Worm (Caenorhabditis elegans) whole organism, young adult: ENCODE data around the gene Y36E3A.2.
A peak's percentile ranks its signal among the peaks of the same experiment; 100 is the strongest.

ENCODE experiments used
- B0019.2 ChIP-seq: fragments of 200-800 bp; sonication (Bioruptor generic); conservative IDR thresholded peaks from 2 replicates; pipeline ENCODE4 v1.3.6; 2022; ENCODE audit warnings: missing genetic modification reagents, missing genetic modification characterization, missing compliant biosample characterization
- C17E4.6 ChIP-seq: fragments of 200-800 bp; sonication (Bioruptor generic); IDR thresholded peaks from 2 replicates; pipeline ENCODE4 v1.3.6; 2022; ENCODE audit warnings: missing genetic modification reagents, missing genetic modification characterization, missing compliant biosample characterization
- D2030.7 ChIP-seq: fragments of 200-800 bp; sonication (Bioruptor generic); IDR thresholded peaks from 2 replicates; pipeline ENCODE4 v1.3.6; 2022; ENCODE audit warnings: missing genetic modification reagents, missing genetic modification characterization, missing compliant biosample characterization
- F22D6.2 ChIP-seq: sonication (generic microtip); optimal IDR thresholded peaks from 2 replicates; lab custom pipeline; 2016; ENCODE audit warnings: mild to moderate bottlenecking, missing genetic modification characterization, missing compliant biosample characterization
- F23B12.7 ChIP-seq: sonication (generic microtip); optimal IDR thresholded peaks from 2 replicates; lab custom pipeline; 2017; ENCODE audit warnings: missing genetic modification characterization, mild to moderate bottlenecking, missing compliant biosample characterization, antibody characterized with exemption, moderate library complexity; ENCODE audit not compliant: insufficient read depth
- F49E8.2 ChIP-seq: sonication (generic microtip); optimal IDR thresholded peaks from 3 replicates; lab custom pipeline; 2017; ENCODE audit warnings: missing genetic modification characterization, mild to moderate bottlenecking, missing compliant biosample characterization, antibody characterized with exemption, moderate library complexity; ENCODE audit not compliant: insufficient read depth
- F57C9.4 ChIP-seq: sonication (generic microtip); optimal IDR thresholded peaks from 2 replicates; lab custom pipeline; 2017; ENCODE audit warnings: mild to moderate bottlenecking, missing genetic modification characterization, missing compliant biosample characterization
- K11D2.4 ChIP-seq: fragments of 200-800 bp; sonication (Bioruptor generic); IDR thresholded peaks from 2 replicates; pipeline ENCODE4 v1.3.6; 2022; ENCODE audit warnings: missing genetic modification reagents, missing genetic modification characterization, missing compliant biosample characterization
- Y95B8A.8 ChIP-seq: fragments of 200-800 bp; sonication (Bioruptor generic); IDR thresholded peaks from 2 replicates; pipeline ENCODE4 v1.3.6; 2022; ENCODE audit warnings: missing genetic modification reagents, missing genetic modification characterization, missing compliant biosample characterization
- akir-1 ChIP-seq: fragments of 200-800 bp; sonication (Bioruptor generic); optimal IDR thresholded peaks from 2 replicates; lab custom pipeline; 2018; ENCODE audit warnings: mild to moderate bottlenecking, missing genetic modification characterization, moderate library complexity, missing compliant biosample characterization
- aptf-2 ChIP-seq: fragments of 200-800 bp; sonication (Bioruptor generic); conservative IDR thresholded peaks from 2 replicates; pipeline ENCODE4 v1.3.6; 2022; ENCODE audit warnings: missing genetic modification reagents, missing genetic modification characterization, missing compliant biosample characterization
- bed-2 ChIP-seq: fragments of 200-800 bp; sonication (Bioruptor generic); IDR thresholded peaks from 2 replicates; pipeline ENCODE4 v1.3.6; 2022; ENCODE audit warnings: missing genetic modification reagents, missing genetic modification characterization, missing compliant biosample characterization
- ceh-100 ChIP-seq: fragments of 200-800 bp; sonication (Bioruptor generic); IDR thresholded peaks from 2 replicates; pipeline ENCODE4 v1.3.6; 2022; ENCODE audit warnings: missing genetic modification reagents, missing genetic modification characterization, missing compliant biosample characterization
- efl-1 ChIP-seq: fragments of 150-350 bp; optimal IDR thresholded peaks from 2 replicates; lab custom pipeline; 2014; ENCODE audit warnings: missing biosample characterization, missing genetic modification reagents, missing genetic modification characterization
- ekl-4 ChIP-seq: fragments of 200-800 bp; sonication (Bioruptor generic); IDR thresholded peaks from 2 replicates; pipeline ENCODE4 v1.3.6; 2022; ENCODE audit warnings: missing genetic modification reagents, missing genetic modification characterization, missing compliant biosample characterization
- fkh-3 ChIP-seq: sonication (generic microtip); optimal IDR thresholded peaks from 2 replicates; lab custom pipeline; 2016; ENCODE audit warnings: mild to moderate bottlenecking, missing genetic modification characterization, missing compliant biosample characterization
- gei-17 ChIP-seq: fragments of 200-800 bp; sonication (Bioruptor generic); optimal IDR thresholded peaks from 2 replicates; lab custom pipeline; 2018; ENCODE audit warnings: mild to moderate bottlenecking, missing genetic modification characterization, missing compliant biosample characterization
- hlh-26 ChIP-seq: fragments of 200-800 bp; sonication (Bioruptor generic); conservative IDR thresholded peaks from 2 replicates; pipeline ENCODE4 v1.3.6; 2022; ENCODE audit warnings: missing genetic modification reagents, missing genetic modification characterization, missing compliant biosample characterization
- hrde-1 ChIP-seq: sonication (generic microtip); optimal IDR thresholded peaks from 2 replicates; lab custom pipeline; 2016; ENCODE audit warnings: missing genetic modification characterization, mild to moderate bottlenecking, missing compliant biosample characterization, moderate library complexity, missing genotype, missing genetic modification reagents, borderline replicate concordance
- hsf-1 ChIP-seq: fragments of 200-800 bp; sonication (Bioruptor generic); IDR thresholded peaks from 2 replicates; pipeline ENCODE4 v1.3.6; 2022; ENCODE audit warnings: missing genetic modification reagents, missing genetic modification characterization, missing compliant biosample characterization
- lag-1 ChIP-seq: fragments of 200-800 bp; sonication (Bioruptor generic); IDR thresholded peaks from 2 replicates; pipeline ENCODE4 v1.3.6; 2022; ENCODE audit warnings: missing genetic modification reagents, missing genetic modification characterization, missing compliant biosample characterization
- let-526 ChIP-seq: fragments of 200-800 bp; sonication (Bioruptor generic); IDR thresholded peaks from 2 replicates; pipeline ENCODE4 v1.3.6; 2022; ENCODE audit warnings: missing genetic modification reagents, missing genetic modification characterization, missing compliant biosample characterization
- let-607 ChIP-seq, 2 experiments: fragments of 200-800 bp in 1 of 2; sonication (Bioruptor generic) in 1 of 2; sonication (generic microtip) in 1 of 2; optimal IDR thresholded peaks; 2 replicates each; lab custom pipeline; 2016 to 2018; ENCODE audit warnings: mild to moderate bottlenecking in 2 of 2, missing compliant biosample characterization in 2 of 2, missing genetic modification characterization in 2 of 2, moderate library complexity in 2 of 2, missing genotype in 1 of 2
- lsl-1 ChIP-seq: fragments of 200-800 bp; sonication (Bioruptor generic); optimal IDR thresholded peaks from 2 replicates; lab custom pipeline; 2018; ENCODE audit warnings: mild to moderate bottlenecking, missing genetic modification characterization, moderate library complexity, missing compliant biosample characterization
- madf-10 ChIP-seq: sonication (generic microtip); optimal IDR thresholded peaks from 2 replicates; lab custom pipeline; 2016; ENCODE audit warnings: mild to moderate bottlenecking, missing genetic modification characterization, missing compliant biosample characterization
- madf-6 ChIP-seq: fragments of 200-800 bp; sonication (Bioruptor generic); IDR thresholded peaks from 2 replicates; pipeline ENCODE4 v1.3.6; 2022; ENCODE audit warnings: missing genetic modification reagents, missing genetic modification characterization, missing compliant biosample characterization
- mcd-1 ChIP-seq: fragments of 200-800 bp; sonication (Bioruptor generic); IDR thresholded peaks from 2 replicates; pipeline ENCODE4 v1.3.6; 2022; ENCODE audit warnings: missing genetic modification reagents, missing genetic modification characterization, missing compliant biosample characterization
- mel-28 ChIP-seq: sonication (generic microtip); optimal IDR thresholded peaks from 2 replicates; lab custom pipeline; 2016; ENCODE audit warnings: borderline replicate concordance, mild to moderate bottlenecking, missing genetic modification characterization, missing compliant biosample characterization
- mes-4 ChIP-seq: sonication (generic microtip); optimal IDR thresholded peaks from 2 replicates; lab custom pipeline; 2016; ENCODE audit warnings: missing genotype, missing genetic modification characterization, missing compliant biosample characterization
- nfya-1 ChIP-seq: sonication (generic microtip); optimal IDR thresholded peaks from 2 replicates; lab custom pipeline; 2017; ENCODE audit warnings: antibody characterized with exemption, missing compliant biosample characterization, missing genetic modification characterization, borderline replicate concordance; ENCODE audit not compliant: insufficient read depth
- nfya-2 ChIP-seq: fragments of 200-800 bp; sonication (Bioruptor generic); IDR thresholded peaks from 2 replicates; pipeline ENCODE4 v1.3.6; 2022; ENCODE audit warnings: missing genetic modification reagents, missing genetic modification characterization, missing compliant biosample characterization
- nfyb-1 ChIP-seq: fragments of 200-800 bp; sonication (Bioruptor generic); IDR thresholded peaks from 2 replicates; pipeline ENCODE4 v1.3.6; 2022; ENCODE audit warnings: missing genetic modification reagents, missing genetic modification characterization, missing compliant biosample characterization
- nhr-80 ChIP-seq: sonication (generic microtip); optimal IDR thresholded peaks from 2 replicates; lab custom pipeline; 2016; ENCODE audit warnings: missing genetic modification characterization, missing compliant biosample characterization
- pbrm-1 ChIP-seq: fragments of 200-800 bp; sonication (Bioruptor generic); IDR thresholded peaks from 2 replicates; pipeline ENCODE4 v1.3.6; 2022; ENCODE audit warnings: missing genetic modification reagents, missing genetic modification characterization, missing compliant biosample characterization
- rec-8 ChIP-seq, 2 experiments: sonication (generic microtip); optimal IDR thresholded peaks; 2 replicates each; lab custom pipeline; 2016; ENCODE audit warnings: mild to moderate bottlenecking in 2 of 2, missing genetic modification characterization in 2 of 2, missing genetic modification reagents in 2 of 2, missing genotype in 2 of 2, missing biosample characterization in 1 of 2, missing compliant biosample characterization in 1 of 2, moderate library complexity in 1 of 2
- repo-1 ChIP-seq: sonication (generic microtip); optimal IDR thresholded peaks from 2 replicates; lab custom pipeline; 2017; ENCODE audit warnings: mild to moderate bottlenecking, missing genetic modification characterization, missing compliant biosample characterization
- sptf-2 ChIP-seq: fragments of 200-800 bp; sonication (Bioruptor generic); optimal IDR thresholded peaks from 2 replicates; lab custom pipeline; 2018; ENCODE audit warnings: mild to moderate bottlenecking, missing genetic modification characterization, missing compliant biosample characterization
- ztf-18 ChIP-seq: sonication (generic microtip); optimal IDR thresholded peaks from 2 replicates; lab custom pipeline; 2016; ENCODE audit warnings: missing genotype, mild to moderate bottlenecking, missing genetic modification characterization, missing compliant biosample characterization
- ztf-3 ChIP-seq: fragments of 200-800 bp; sonication (Bioruptor generic); optimal IDR thresholded peaks from 2 replicates; lab custom pipeline; 2018; ENCODE audit warnings: mild to moderate bottlenecking, missing genetic modification characterization, missing compliant biosample characterization
- ztf-6 ChIP-seq: fragments of 200-800 bp; sonication (Bioruptor generic); IDR thresholded peaks from 2 replicates; pipeline ENCODE4 v1.3.6; 2022; ENCODE audit warnings: missing genetic modification reagents, missing genetic modification characterization, missing compliant biosample characterization

Y36E3A.2 gene

DNA sequence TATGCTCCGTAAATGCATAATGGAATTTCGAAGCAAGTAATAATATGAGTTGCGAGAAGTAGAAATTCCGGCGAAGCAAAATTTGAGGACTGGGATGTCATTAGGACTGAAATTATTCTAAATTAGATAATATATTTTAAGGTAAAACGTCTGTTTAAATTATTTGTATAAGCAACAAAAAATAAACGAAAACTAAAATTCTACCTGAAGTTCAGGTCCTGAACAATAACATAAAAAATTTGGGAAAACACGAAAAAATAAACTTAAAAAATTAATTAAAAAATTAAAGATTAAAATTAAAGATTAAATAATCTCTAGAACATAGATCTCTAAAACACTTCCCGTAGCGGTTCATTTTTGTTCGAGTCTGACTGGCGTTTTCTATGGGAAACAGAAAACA, 46.0 kb upstream of the Y36E3A.2 start, which contains the start of gene srh-251:
Gene srh-251, minus strand, starts transcription at position 101 of the 400 bp plus-strand sequence.
- TF ChIP-seq mes-4 (tag; lab: Kevin White, UChicago) (no peak), ztf-18 (tag; lab: Kevin White, UChicago) (no peak), Y95B8A.8 (GFP tag; lab: Robert Waterston, UW) (no peak), nfya-2 (GFP tag; lab: Robert Waterston, UW) (no peak), fkh-3 (tag; lab: Kevin White, UChicago) (no peak), aptf-2 (GFP tag; lab: Robert Waterston, UW) (no peak), B0019.2 (GFP tag; lab: Robert Waterston, UW) (no peak), sptf-2 (no peak), F23B12.7 (no peak), ekl-4 (no peak)
- TF ChIP-seq, all 124 proteins: peak for 0

DNA sequence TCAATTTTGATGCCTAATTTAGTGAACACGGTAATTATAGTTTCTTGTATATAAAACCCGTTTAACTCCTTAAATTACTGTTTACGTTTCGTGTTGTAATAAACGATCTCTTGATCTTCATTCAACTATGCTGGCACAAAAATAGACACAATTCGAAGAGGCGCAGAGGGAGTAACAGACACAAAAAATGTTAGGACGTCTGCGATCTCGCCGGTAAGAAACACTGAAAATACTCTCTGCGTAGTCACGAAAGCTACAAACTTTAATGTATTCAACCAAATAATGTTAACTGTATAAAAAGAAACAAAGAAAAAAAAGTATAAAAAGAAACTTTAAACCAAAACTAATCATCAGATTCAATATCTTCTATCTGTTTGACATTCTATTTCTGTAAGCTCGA, 45.0 kb upstream of the Y36E3A.2 start, which contains the start of gene dhs-23:
Gene dhs-23, plus strand, starts transcription at position 363 of the 400 bp plus-strand sequence.
- peak; percentile 11 for TF ChIP-seq nhr-80 (tag; lab: Kevin White, UChicago)
- no peak for TF ChIP-seq madf-10 (tag; lab: Kevin White, UChicago)
- TF ChIP-seq K11D2.4 (GFP tag; lab: Robert Waterston, UW) = no peak
- no peak for TF ChIP-seq bed-2 (GFP tag; lab: Robert Waterston, UW)

DNA sequence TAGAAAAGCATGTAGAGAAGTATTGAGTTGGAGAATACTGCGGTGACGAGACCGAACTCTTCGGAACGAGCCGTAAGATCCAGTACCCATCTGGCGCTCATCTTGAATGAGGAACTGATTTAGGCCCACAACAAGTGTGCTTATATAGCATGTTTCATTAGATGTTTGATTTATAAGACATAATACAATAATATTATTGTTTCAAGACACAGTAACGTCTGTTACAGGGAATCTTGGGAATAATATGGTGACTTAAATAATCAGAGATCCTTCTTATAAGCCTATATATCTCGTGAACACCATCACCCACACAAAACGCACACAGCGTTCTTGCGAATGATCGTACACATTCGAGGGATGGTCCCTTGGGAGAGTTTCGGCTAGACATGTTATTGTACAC, 42.1 kb upstream of the Y36E3A.2 start, which contains the start of gene str-88:
Gene str-88, minus strand, starts transcription at position 101 of the 400 bp plus-strand sequence.
- no peak for TF ChIP-seq lsl-1 (GFP tag; lab: Kevin White, UChicago)
- TF ChIP-seq let-607 (tag; optimal IDR thresholded peaks at IDR 0.05; lab: Kevin White, UChicago) = no peak
- no peak for TF ChIP-seq F57C9.4 (tag; lab: Kevin White, UChicago)
- TF ChIP-seq F22D6.2 (tag; lab: Kevin White, UChicago) = no peak
- TF ChIP-seq gei-17 (GFP tag; lab: Kevin White, UChicago) = no peak
- TF ChIP-seq let-526 (GFP tag; lab: Robert Waterston, UW) = no peak
- no peak for TF ChIP-seq rec-8 (tag; optimal IDR thresholded peaks at IDR 0.05; lab: Kevin White, UChicago)
- no peak for TF ChIP-seq efl-1 (GFP tag; lab: Kevin White, UChicago)

DNA sequence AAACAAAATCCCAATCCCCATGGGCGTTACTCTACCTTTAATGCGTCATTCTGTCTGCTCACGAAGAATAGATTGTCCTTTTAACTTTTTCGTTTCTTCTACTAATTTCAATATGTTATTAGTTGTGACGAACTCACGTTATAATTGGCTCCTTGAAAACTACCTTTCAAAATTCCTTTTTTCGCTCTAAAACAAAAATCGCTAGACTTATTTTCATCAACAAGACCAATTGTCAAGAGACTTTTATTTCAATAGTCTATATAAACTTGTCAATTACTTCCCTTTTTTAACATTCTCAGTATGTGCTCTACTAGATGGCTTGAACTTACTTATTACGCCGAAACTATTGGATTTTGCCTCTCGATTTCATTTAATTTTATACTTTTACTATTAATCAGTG, 41.1 kb upstream of the Y36E3A.2 start, which contains the start of gene str-102:
Gene str-102, plus strand, starts transcription at position 301 of the 400 bp plus-strand sequence.
- no peak for TF ChIP-seq ekl-4
- TF ChIP-seq, all 124 proteins: peak for 0

DNA sequence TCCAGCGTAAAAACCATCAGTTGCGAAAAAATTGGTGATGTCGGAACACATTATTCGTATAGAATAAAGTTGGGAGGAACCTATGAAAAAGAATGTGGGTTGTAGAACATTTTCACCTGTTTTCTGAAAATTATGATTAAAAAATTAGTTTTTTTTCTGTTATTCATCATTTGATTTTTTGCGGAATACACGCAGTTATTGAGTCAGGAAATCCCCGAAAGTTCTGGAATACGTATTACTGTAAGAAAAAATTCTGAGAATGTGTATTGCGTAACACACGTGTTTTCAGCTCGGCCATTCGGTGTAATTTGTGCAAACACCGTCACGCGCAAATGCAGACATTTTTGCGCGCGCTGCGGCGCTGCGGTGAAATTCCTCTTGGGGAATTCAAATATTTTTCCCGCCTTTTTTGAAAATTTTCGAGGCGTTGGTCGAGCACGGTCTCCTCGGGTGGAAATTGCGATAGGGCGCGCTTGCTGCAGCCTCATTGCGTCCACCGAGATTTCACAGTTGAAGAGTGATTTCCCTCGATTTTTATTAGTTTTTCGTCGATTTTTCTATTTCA, 36.9 kb upstream of the Y36E3A.2 start, which contains the start of gene srh-170:
Gene srh-170, minus strand, starts transcription at position 51 of the 565 bp plus-strand sequence.
- no peak for TF ChIP-seq lag-1 (GFP tag; lab: Robert Waterston, UW)
- no peak for TF ChIP-seq hrde-1
- no peak for TF ChIP-seq ceh-100
- TF ChIP-seq ztf-6 (GFP tag; lab: Robert Waterston, UW) = no peak
- no peak for TF ChIP-seq hlh-26 (GFP tag; lab: Robert Waterston, UW)
- no peak for TF ChIP-seq akir-1 (GFP tag; lab: Kevin White, UChicago)
- no peak for TF ChIP-seq pbrm-1 (GFP tag; lab: Robert Waterston, UW)
- TF ChIP-seq nfya-1 (tag; lab: Kevin White, UChicago) = no peak
- no peak for TF ChIP-seq fkh-3 (tag; lab: Kevin White, UChicago)
- TF ChIP-seq C17E4.6 (GFP tag; lab: Robert Waterston, UW) = no peak
- TF ChIP-seq mcd-1 (GFP tag; lab: Robert Waterston, UW) = peak; percentile 74
- no peak for TF ChIP-seq mel-28 (tag; lab: Kevin White, UChicago)
- no peak for TF ChIP-seq ekl-4
- no peak for TF ChIP-seq F49E8.2 (tag; lab: Kevin White, UChicago)
- 0 out of 2 replicates have a peak, but pooled peaks have one; percentile 30 for TF ChIP-seq hsf-1 (GFP tag; lab: Robert Waterston, UW)
- no peak for TF ChIP-seq nfyb-1 (GFP tag; lab: Robert Waterston, UW)
- no peak for TF ChIP-seq D2030.7
- TF ChIP-seq repo-1 (tag; lab: Kevin White, UChicago) = no peak
- TF ChIP-seq ztf-3 (GFP tag; lab: Kevin White, UChicago) = no peak
- peak; percentile 57 for TF ChIP-seq madf-6
- TF ChIP-seq aptf-2 (GFP tag; lab: Robert Waterston, UW) = 0 out of 2 replicates have a peak, but pooled peaks have one; percentile 33
